Worm (Caenorhabditis elegans) whole organism, young adult: ENCODE results near the gene Y26G10.5.

Experiments
- B0261.1 ChIP-seq: sonication (generic microtip); optimal IDR thresholded peaks from 2 replicates; lab custom pipeline; 2016; ENCODE audit warnings: mild to moderate bottlenecking, missing genetic modification characterization, moderate library complexity, missing compliant biosample characterization
- C17E4.6 ChIP-seq: fragments of 200-800 bp; sonication (Bioruptor generic); IDR thresholded peaks from 2 replicates; pipeline ENCODE4 v1.3.6; 2022; ENCODE audit warnings: missing genetic modification reagents, missing genetic modification characterization, missing compliant biosample characterization
- F37B4.10 ChIP-seq: fragments of 200-800 bp; sonication (Bioruptor generic); IDR thresholded peaks from 2 replicates; pipeline ENCODE4 v1.3.6; 2022; ENCODE audit warnings: missing genetic modification characterization, missing compliant biosample characterization
- F49E8.2 ChIP-seq: sonication (generic microtip); optimal IDR thresholded peaks from 3 replicates; lab custom pipeline; 2017; ENCODE audit warnings: missing genetic modification characterization, mild to moderate bottlenecking, missing compliant biosample characterization, antibody characterized with exemption, moderate library complexity; ENCODE audit not compliant: insufficient read depth
- K11D2.4 ChIP-seq: fragments of 200-800 bp; sonication (Bioruptor generic); IDR thresholded peaks from 2 replicates; pipeline ENCODE4 v1.3.6; 2022; ENCODE audit warnings: missing genetic modification reagents, missing genetic modification characterization, missing compliant biosample characterization
- T07F8.4 ChIP-seq: sonication (generic microtip); optimal IDR thresholded peaks from 2 replicates; lab custom pipeline; 2016; ENCODE audit warnings: mild to moderate bottlenecking, missing genetic modification characterization, moderate library complexity, missing compliant biosample characterization
- athp-1 ChIP-seq: sonication (generic microtip); optimal IDR thresholded peaks from 2 replicates; lab custom pipeline; 2017; ENCODE audit warnings: mild to moderate bottlenecking, missing genetic modification characterization, missing compliant biosample characterization
- bed-1 ChIP-seq: fragments of 200-800 bp; sonication (Bioruptor generic); IDR thresholded peaks from 2 replicates; pipeline ENCODE4 v1.3.6; 2022; ENCODE audit warnings: missing genetic modification reagents, missing genetic modification characterization, missing compliant biosample characterization
- bed-2 ChIP-seq: fragments of 200-800 bp; sonication (Bioruptor generic); IDR thresholded peaks from 2 replicates; pipeline ENCODE4 v1.3.6; 2022; ENCODE audit warnings: missing genetic modification reagents, missing genetic modification characterization, missing compliant biosample characterization
- cebp-2 ChIP-seq: fragments of 200-800 bp; sonication (Bioruptor generic); IDR thresholded peaks from 2 replicates; pipeline ENCODE4 v1.3.6; 2022; ENCODE audit warnings: missing genetic modification characterization, missing compliant biosample characterization
- ceh-100 ChIP-seq: fragments of 200-800 bp; sonication (Bioruptor generic); IDR thresholded peaks from 2 replicates; pipeline ENCODE4 v1.3.6; 2022; ENCODE audit warnings: missing genetic modification reagents, missing genetic modification characterization, missing compliant biosample characterization
- ceh-27 ChIP-seq: fragments of 200-800 bp; sonication (Bioruptor generic); optimal IDR thresholded peaks from 2 replicates; lab custom pipeline; 2018; ENCODE audit warnings: mild to moderate bottlenecking, missing genetic modification characterization, moderate library complexity, missing compliant biosample characterization
- ceh-91 ChIP-seq: fragments of 200-800 bp; sonication (Bioruptor generic); IDR thresholded peaks from 2 replicates; pipeline ENCODE4 v1.3.6; 2022; ENCODE audit warnings: missing genetic modification reagents, missing genetic modification characterization, missing compliant biosample characterization
- die-1 ChIP-seq: sonication (generic microtip); optimal IDR thresholded peaks from 2 replicates; lab custom pipeline; 2016; ENCODE audit warnings: missing genotype, mild to moderate bottlenecking, missing genetic modification characterization, missing compliant biosample characterization
- dox-1 ChIP-seq: fragments of 200-800 bp; sonication (Bioruptor generic); IDR thresholded peaks from 2 replicates; pipeline ENCODE4 v1.3.6; 2022; ENCODE audit warnings: missing genetic modification reagents, missing genetic modification characterization, missing compliant biosample characterization
- dpff-1 ChIP-seq: sonication (generic microtip); optimal IDR thresholded peaks from 2 replicates; lab custom pipeline; 2017; ENCODE audit warnings: mild to moderate bottlenecking, missing genetic modification characterization, missing compliant biosample characterization
- egl-44 ChIP-seq: fragments of 200-800 bp; sonication (Bioruptor generic); IDR thresholded peaks from 2 replicates; pipeline ENCODE4 v1.3.6; 2022; ENCODE audit warnings: missing genetic modification reagents, missing genetic modification characterization, missing compliant biosample characterization
- fkh-3 ChIP-seq: sonication (generic microtip); optimal IDR thresholded peaks from 2 replicates; lab custom pipeline; 2016; ENCODE audit warnings: mild to moderate bottlenecking, missing genetic modification characterization, missing compliant biosample characterization
- gei-17 ChIP-seq: fragments of 200-800 bp; sonication (Bioruptor generic); optimal IDR thresholded peaks from 2 replicates; lab custom pipeline; 2018; ENCODE audit warnings: mild to moderate bottlenecking, missing genetic modification characterization, missing compliant biosample characterization
- hmg-1.2 ChIP-seq: fragments of 200-800 bp; sonication (Bioruptor generic); IDR thresholded peaks from 2 replicates; pipeline ENCODE4 v1.3.6; 2022; ENCODE audit warnings: missing genetic modification reagents, missing genetic modification characterization, missing compliant biosample characterization
- lin-40 ChIP-seq: sonication (generic microtip); optimal IDR thresholded peaks from 2 replicates; lab custom pipeline; 2016; ENCODE audit warnings: missing genetic modification characterization, mild to moderate bottlenecking, missing compliant biosample characterization, missing genotype, missing genetic modification reagents
- lir-1 ChIP-seq: fragments of 200-800 bp; sonication (Bioruptor generic); conservative IDR thresholded peaks from 2 replicates; pipeline ENCODE4 v1.3.6; 2022; ENCODE audit warnings: missing genetic modification reagents, missing genetic modification characterization, missing compliant biosample characterization
- madf-3 ChIP-seq: fragments of 200-800 bp; sonication (Bioruptor generic); IDR thresholded peaks from 2 replicates; pipeline ENCODE4 v1.3.6; 2022; ENCODE audit warnings: missing genetic modification reagents, missing genetic modification characterization, missing compliant biosample characterization
- mcd-1 ChIP-seq: fragments of 200-800 bp; sonication (Bioruptor generic); IDR thresholded peaks from 2 replicates; pipeline ENCODE4 v1.3.6; 2022; ENCODE audit warnings: missing genetic modification reagents, missing genetic modification characterization, missing compliant biosample characterization
- mel-28 ChIP-seq: sonication (generic microtip); optimal IDR thresholded peaks from 2 replicates; lab custom pipeline; 2016; ENCODE audit warnings: borderline replicate concordance, mild to moderate bottlenecking, missing genetic modification characterization, missing compliant biosample characterization
- nfya-1 ChIP-seq: sonication (generic microtip); optimal IDR thresholded peaks from 2 replicates; lab custom pipeline; 2017; ENCODE audit warnings: antibody characterized with exemption, missing compliant biosample characterization, missing genetic modification characterization, borderline replicate concordance; ENCODE audit not compliant: insufficient read depth
- nhr-120 ChIP-seq: fragments of 200-800 bp; sonication (Bioruptor generic); IDR thresholded peaks from 2 replicates; pipeline ENCODE4 v1.3.6; 2022; ENCODE audit warnings: missing genetic modification characterization, missing compliant biosample characterization
- nhr-179 ChIP-seq: sonication (generic microtip); optimal IDR thresholded peaks from 2 replicates; lab custom pipeline; 2016; ENCODE audit warnings: mild to moderate bottlenecking, missing genetic modification characterization, missing compliant biosample characterization
- nhr-27 ChIP-seq: fragments of 200-800 bp; sonication (Bioruptor generic); optimal IDR thresholded peaks from 2 replicates; lab custom pipeline; 2018; ENCODE audit warnings: mild to moderate bottlenecking, missing genetic modification characterization, moderate library complexity, missing compliant biosample characterization
- nhr-80 ChIP-seq: sonication (generic microtip); optimal IDR thresholded peaks from 2 replicates; lab custom pipeline; 2016; ENCODE audit warnings: missing genetic modification characterization, missing compliant biosample characterization
- unc-62 ChIP-seq: fragments of 150-350 bp; optimal IDR thresholded peaks from 2 replicates; lab custom pipeline; 2014; ENCODE audit warnings: missing biosample characterization, missing genetic modification reagents, missing genetic modification characterization
- zfh-2 ChIP-seq: fragments of 200-800 bp; sonication (Bioruptor generic); conservative IDR thresholded peaks from 2 replicates; pipeline ENCODE4 v1.3.6; 2022; ENCODE audit warnings: missing genetic modification reagents, missing genetic modification characterization, missing compliant biosample characterization

Gene Y26G10.5

ce11 chrV:17699097-17699496 lies 1.5 kb downstream of the Y26G10.5 start, which contains the start of gene Y26G10.4 (continued):
- TF ChIP-seq hmg-1.2 (GFP tag; lab: Robert Waterston, UW) (no peak), bed-1 (no peak), dox-1 (no peak), B0261.1 (tag; lab: Kevin White, UChicago) (no peak), C17E4.6 (no peak)

- TF ChIP-seq fkh-3 (tag; lab: Kevin White, UChicago), result no peak
- TF ChIP-seq mcd-1, result no peak
- TF ChIP-seq die-1 (tag; lab: Kevin White, UChicago), result no peak
- TF ChIP-seq gei-17 (GFP tag; lab: Kevin White, UChicago), result no peak
- no peak for TF ChIP-seq F49E8.2 (tag; lab: Kevin White, UChicago)
- TF ChIP-seq dpff-1 (tag; lab: Kevin White, UChicago), result no peak
These were observed 3.9 kb downstream of the Y26G10.5 start, which contains the start of gene spp-29 for ce11 chrV:17696753-17697152. spp-29 (minus strand) TSS chrV:17696853.

- TF ChIP-seq zfh-2 (GFP tag; lab: Robert Waterston, UW), result no peak
- no peak for TF ChIP-seq lir-1 (GFP tag; lab: Robert Waterston, UW)
- no peak for TF ChIP-seq ceh-100 (GFP tag; lab: Robert Waterston, UW)
- no peak for TF ChIP-seq nfya-1 (tag; lab: Kevin White, UChicago)
- no peak for TF ChIP-seq egl-44 (GFP tag; lab: Robert Waterston, UW)
These were observed 4.8 kb downstream of the Y26G10.5 start, which contains the start of gene Y26G10.1 for ce11 chrV:17695802-17696201. Y26G10.1 (minus strand) TSS chrV:17695902.

DNA sequence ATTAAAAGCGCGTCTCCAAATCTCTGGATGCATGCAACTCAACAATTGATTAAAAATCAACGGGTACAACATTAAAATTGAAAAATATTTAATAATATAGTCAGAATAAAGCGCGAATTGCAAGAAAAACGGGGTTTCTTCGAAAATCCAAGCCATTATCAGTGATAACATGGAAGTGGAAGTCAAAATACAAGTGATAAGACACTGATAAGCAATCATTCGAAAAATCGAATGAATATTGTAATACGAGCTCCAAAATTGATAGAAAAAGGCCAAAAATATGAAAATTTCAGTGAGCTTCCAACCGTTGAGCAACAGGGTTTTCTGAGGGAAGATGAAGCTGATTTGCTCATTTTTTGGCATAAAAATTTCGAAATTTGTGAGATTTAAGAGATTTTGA lies 6.4 kb downstream of the Y26G10.5 start:
- TF ChIP-seq cebp-2 (no peak), T07F8.4 (no peak), unc-62 (GFP tag; lab: Kevin White, UChicago) (no peak), nhr-179 (tag; lab: Kevin White, UChicago) (no peak)

- TF ChIP-seq lin-40 (tag; lab: Kevin White, UChicago), result no peak
- no peak for TF ChIP-seq athp-1 (tag; lab: Kevin White, UChicago)
- TF ChIP-seq K11D2.4 (GFP tag; lab: Robert Waterston, UW), result no peak
- no peak for TF ChIP-seq nhr-27
- TF ChIP-seq ceh-27, result no peak
- TF ChIP-seq nhr-80, result no peak
- TF ChIP-seq F37B4.10 (GFP tag; lab: Robert Waterston, UW), result no peak
- no peak for TF ChIP-seq madf-3 (GFP tag; lab: Robert Waterston, UW)
- TF ChIP-seq mel-28 (tag; lab: Kevin White, UChicago), result no peak
- TF ChIP-seq bed-2 (GFP tag; lab: Robert Waterston, UW), result no peak
- no peak for TF ChIP-seq nhr-120 (GFP tag; lab: Robert Waterston, UW)
- TF ChIP-seq hmg-1.2 (GFP tag; lab: Robert Waterston, UW), result no peak
- no peak for TF ChIP-seq ceh-91 (GFP tag; lab: Robert Waterston, UW)
These were observed 9.7 kb downstream of the Y26G10.5 start, which contains the start of gene F59A1.13 for ce11 chrV:17690922-17691321. F59A1.13 (minus strand) TSS chrV:17691022.
